Worm (Caenorhabditis elegans): ENCODE results near the gene Y67D8C.9.

Y67D8C.9 gene

ce11 chrIV:3050054-3050990, 36.4 kb downstream of the Y67D8C.9 start, which contains the start of gene eel-1 (continued):
- TF ChIP-seq unc-62 (GFP tag; optimal IDR thresholded peaks at IDR 0.05): peak; percentile 54
- peak; percentile 37 for TF ChIP-seq ztf-4 (tag; optimal IDR thresholded peaks at IDR 0.05)
- TF ChIP-seq nhr-43 (tag; optimal IDR thresholded peaks at IDR 0.05; ENCODE audit: poor library complexity, severe bottlenecking): peak; percentile 97
- TF ChIP-seq aly-2 (tag; optimal IDR thresholded peaks at IDR 0.05): peak; percentile 47
- peak; percentile 88 for TF ChIP-seq pha-4 (tag; optimal IDR thresholded peaks at IDR 0.05)
- TF ChIP-seq snpc-4 (tag; optimal IDR thresholded peaks at IDR 0.05): peak; percentile 69
- peak; percentile 2 for TF ChIP-seq ama-1 (optimal IDR thresholded peaks at IDR 0.05)
- TF ChIP-seq tbx-2 (tag; optimal IDR thresholded peaks at IDR 0.05): peak; percentile 89

- TF ChIP-seq pqm-1 (tag; optimal IDR thresholded peaks at IDR 0.05): no peak
- TF ChIP-seq elt-1 (tag; optimal IDR thresholded peaks at IDR 0.05): no peak
- no peak for TF ChIP-seq mdl-1 (tag; optimal IDR thresholded peaks at IDR 0.05)
- TF ChIP-seq snpc-4 (tag; optimal IDR thresholded peaks at IDR 0.05): no peak
- TF ChIP-seq unc-39 (tag; optimal IDR thresholded peaks at IDR 0.05): no peak
- no peak for TF ChIP-seq eor-1 (tag; optimal IDR thresholded peaks at IDR 0.05)
- no peak for TF ChIP-seq sea-2 (GFP tag; optimal IDR thresholded peaks at IDR 0.05)
- no peak for TF ChIP-seq lsy-12 (tag; optimal IDR thresholded peaks at IDR 0.05)
- TF ChIP-seq elt-3 (tag; optimal IDR thresholded peaks at IDR 0.05): no peak
- TF ChIP-seq hmg-11 (tag; optimal IDR thresholded peaks at IDR 0.05): no peak
- TF ChIP-seq ama-1 (optimal IDR thresholded peaks at IDR 0.05): no peak
- no peak for TF ChIP-seq ceh-82 (tag; optimal IDR thresholded peaks at IDR 0.05)
- no peak for TF ChIP-seq nfya-1 (tag; optimal IDR thresholded peaks at IDR 0.05; ENCODE audit: insufficient read depth)
- TF ChIP-seq egl-27 (tag; optimal IDR thresholded peaks at IDR 0.05): no peak
- TF ChIP-seq nhr-28 (tag; optimal IDR thresholded peaks at IDR 0.05): no peak
- TF ChIP-seq mml-1 (tag; optimal IDR thresholded peaks at IDR 0.05): no peak
- TF ChIP-seq daf-12 (tag; optimal IDR thresholded peaks at IDR 0.05): no peak
Measured at ce11 chrIV:3046889-3047288, 39.8 kb downstream of the Y67D8C.9 start.

- no peak for TF ChIP-seq snpc-4 (tag; optimal IDR thresholded peaks at IDR 0.05)
- TF ChIP-seq pha-4 (tag; optimal IDR thresholded peaks at IDR 0.05): no peak
- no peak for TF ChIP-seq ztf-4 (tag; optimal IDR thresholded peaks at IDR 0.05)
- no peak for TF ChIP-seq jun-1 (tag; optimal IDR thresholded peaks at IDR 0.05)
- no peak for TF ChIP-seq nhr-76 (tag; optimal IDR thresholded peaks at IDR 0.05)
- no peak for TF ChIP-seq nhr-11 (tag; optimal IDR thresholded peaks at IDR 0.05)
- TF ChIP-seq fos-1 (tag; optimal IDR thresholded peaks at IDR 0.05): no peak
- no peak for TF ChIP-seq nhr-28 (tag; optimal IDR thresholded peaks at IDR 0.05)
- TF ChIP-seq lsy-12 (tag; optimal IDR thresholded peaks at IDR 0.05): no peak
- TF ChIP-seq pqm-1 (tag; optimal IDR thresholded peaks at IDR 0.05): no peak
- no peak for TF ChIP-seq sea-2 (GFP tag; optimal IDR thresholded peaks at IDR 0.05)
- TF ChIP-seq egl-27 (tag; optimal IDR thresholded peaks at IDR 0.05): no peak
- TF ChIP-seq ZK546.5 (tag; optimal IDR thresholded peaks at IDR 0.05): no peak
- no peak for TF ChIP-seq zag-1 (tag; optimal IDR thresholded peaks at IDR 0.05)
Measured at ce11 chrIV:3046009-3046408, 40.7 kb downstream of the Y67D8C.9 start.

ce11 chrIV:3044158-3044557, 42.6 kb downstream of the Y67D8C.9 start:
- TF ChIP-seq ZK546.5 (tag; optimal IDR thresholded peaks at IDR 0.05): no peak
- no peak for TF ChIP-seq mml-1 (tag; optimal IDR thresholded peaks at IDR 0.05)
- TF ChIP-seq nhr-237 (tag; optimal IDR thresholded peaks at IDR 0.05): no peak
- no peak for TF ChIP-seq fos-1 (tag; optimal IDR thresholded peaks at IDR 0.05)
- no peak for TF ChIP-seq nhr-76 (tag; optimal IDR thresholded peaks at IDR 0.05)
- TF ChIP-seq hmg-11 (tag; optimal IDR thresholded peaks at IDR 0.05): no peak
- no peak for TF ChIP-seq egl-5 (tag; optimal IDR thresholded peaks at IDR 0.05)
- no peak for TF ChIP-seq lin-39 (tag; optimal IDR thresholded peaks at IDR 0.05)
- TF ChIP-seq sea-2 (GFP tag; optimal IDR thresholded peaks at IDR 0.05): no peak
- TF ChIP-seq pqm-1 (tag; optimal IDR thresholded peaks at IDR 0.05): no peak
- no peak for TF ChIP-seq snpc-4 (tag; optimal IDR thresholded peaks at IDR 0.05)
- TF ChIP-seq pha-4 (tag; optimal IDR thresholded peaks at IDR 0.05): no peak
- no peak for TF ChIP-seq nhr-28 (tag; optimal IDR thresholded peaks at IDR 0.05)
- TF ChIP-seq unc-39 (tag; optimal IDR thresholded peaks at IDR 0.05): no peak
- TF ChIP-seq aly-2 (tag; optimal IDR thresholded peaks at IDR 0.05): no peak
- no peak for TF ChIP-seq ceh-28 (tag; optimal IDR thresholded peaks at IDR 0.05)

Measured in whole organism, L3 larva.